Worm (Caenorhabditis elegans) whole organism, L3 larva: Measurements from ENCODE around the gene Y53C12B.7.
A peak's percentile ranks its signal among the peaks of the same experiment; 100 is the strongest.

ENCODE experiments used
- R02D3.7 ChIP-seq: fragments of 150-350 bp; optimal IDR thresholded peaks from 2 replicates; lab custom pipeline; 2014; ENCODE audit warnings: missing biosample characterization, missing genetic modification characterization
- ZK546.5 ChIP-seq: sonication (generic microtip); optimal IDR thresholded peaks from 2 replicates; lab custom pipeline; 2017; ENCODE audit warnings: missing biosample characterization, missing genetic modification characterization
- aly-2 ChIP-seq: fragments of 150-350 bp; optimal IDR thresholded peaks from 2 replicates; lab custom pipeline; 2014; ENCODE audit warnings: missing biosample characterization, missing genetic modification characterization
- ama-1 ChIP-seq: fragments of 150-350 bp; optimal IDR thresholded peaks from 2 replicates; lab custom pipeline; 2018
- ceh-16 ChIP-seq: sonication (generic microtip); optimal IDR thresholded peaks from 2 replicates; lab custom pipeline; 2017; ENCODE audit warnings: missing biosample characterization, missing genetic modification characterization
- ceh-28 ChIP-seq: fragments of 150-350 bp; optimal IDR thresholded peaks from 2 replicates; lab custom pipeline; 2014; ENCODE audit warnings: missing biosample characterization, missing genetic modification reagents, missing genetic modification characterization
- ceh-82 ChIP-seq: fragments of 150-350 bp; optimal IDR thresholded peaks from 2 replicates; lab custom pipeline; 2014; ENCODE audit warnings: missing biosample characterization, missing genetic modification characterization
- ceh-9 ChIP-seq: sonication (generic microtip); optimal IDR thresholded peaks from 2 replicates; lab custom pipeline; 2018; ENCODE audit warnings: missing biosample characterization, missing genetic modification characterization
- daf-12 ChIP-seq: fragments of 150-350 bp; optimal IDR thresholded peaks from 2 replicates; lab custom pipeline; 2014; ENCODE audit warnings: missing biosample characterization, missing genetic modification reagents, missing genetic modification characterization
- egl-27 ChIP-seq: sonication (generic microtip); optimal IDR thresholded peaks from 4 replicates; lab custom pipeline; 2017; ENCODE audit warnings: missing biosample characterization, missing genetic modification reagents, missing genetic modification characterization
- egl-5 ChIP-seq: fragments of 150-350 bp; optimal IDR thresholded peaks from 2 replicates; lab custom pipeline; 2017; ENCODE audit warnings: missing biosample characterization, missing genetic modification reagents, missing genetic modification characterization, inconsistent platforms
- elt-1 ChIP-seq: fragments of 150-350 bp; optimal IDR thresholded peaks from 2 replicates; lab custom pipeline; 2014; ENCODE audit warnings: missing biosample characterization, missing genetic modification characterization
- elt-2 ChIP-seq: sonication (generic microtip); optimal IDR thresholded peaks from 2 replicates; lab custom pipeline; 2016; ENCODE audit warnings: missing genetic modification reagents, mild to moderate bottlenecking, missing genetic modification characterization, missing compliant biosample characterization
- elt-3 ChIP-seq, 3 experiments: fragments of 150-350 bp in 1 of 3; sonication (generic microtip) in 2 of 3; optimal IDR thresholded peaks; 2 replicates in 2 of 3; 4 replicates in 1 of 3; lab custom pipeline; 2014 to 2017; ENCODE audit warnings: missing biosample characterization in 3 of 3, missing genetic modification characterization in 3 of 3
- eor-1 ChIP-seq, 2 experiments: fragments of 150-350 bp; optimal IDR thresholded peaks; 2 replicates each; lab custom pipeline; 2014 to 2018; ENCODE audit warnings: missing biosample characterization in 2 of 2, missing genetic modification characterization in 2 of 2
- fkh-10 ChIP-seq: sonication (generic microtip); optimal IDR thresholded peaks from 2 replicates; lab custom pipeline; 2017; ENCODE audit warnings: missing biosample characterization, missing genetic modification reagents, missing genetic modification characterization
- fos-1 ChIP-seq: fragments of 150-350 bp; optimal IDR thresholded peaks from 2 replicates; lab custom pipeline; 2014; ENCODE audit warnings: missing biosample characterization, missing genetic modification characterization
- jun-1 ChIP-seq: fragments of 150-350 bp; optimal IDR thresholded peaks from 2 replicates; lab custom pipeline; 2014; ENCODE audit warnings: missing biosample characterization, missing genetic modification reagents, missing genetic modification characterization
- lin-15B ChIP-seq: fragments of 150-350 bp; optimal IDR thresholded peaks from 2 replicates; lab custom pipeline; 2014; ENCODE audit warnings: missing biosample characterization, missing genetic modification characterization
- lin-39 ChIP-seq: fragments of 150-350 bp; optimal IDR thresholded peaks from 2 replicates; lab custom pipeline; 2018; ENCODE audit warnings: missing biosample characterization, missing genetic modification reagents, missing genetic modification characterization
- lsy-12 ChIP-seq: sonication (generic microtip); optimal IDR thresholded peaks from 2 replicates; lab custom pipeline; 2016; ENCODE audit warnings: mild to moderate bottlenecking, missing genetic modification characterization, missing compliant biosample characterization
- mdl-1 ChIP-seq: fragments of 150-350 bp; optimal IDR thresholded peaks from 2 replicates; lab custom pipeline; 2014; ENCODE audit warnings: missing biosample characterization, missing genetic modification characterization
- mml-1 ChIP-seq: fragments of 150-350 bp; sonication (generic microtip); optimal IDR thresholded peaks from 3 replicates; lab custom pipeline; 2014; ENCODE audit warnings: missing biosample characterization, missing genetic modification characterization
- nfya-1 ChIP-seq: sonication (generic microtip); optimal IDR thresholded peaks from 2 replicates; lab custom pipeline; 2017; ENCODE audit warnings: missing genetic modification characterization, mild to moderate bottlenecking, missing compliant biosample characterization, antibody characterized with exemption, moderate library complexity; ENCODE audit not compliant: insufficient read depth
- nhr-11 ChIP-seq: fragments of 150-350 bp; optimal IDR thresholded peaks from 2 replicates; lab custom pipeline; 2014; ENCODE audit warnings: missing biosample characterization, missing genetic modification characterization
- nhr-23 ChIP-seq: fragments of 150-350 bp; optimal IDR thresholded peaks from 2 replicates; lab custom pipeline; 2014; ENCODE audit warnings: missing biosample characterization, missing genetic modification reagents, missing genetic modification characterization
- nhr-237 ChIP-seq: fragments of 150-350 bp; optimal IDR thresholded peaks from 2 replicates; lab custom pipeline; 2014; ENCODE audit warnings: missing biosample characterization, missing genetic modification characterization
- nhr-25 ChIP-seq: sonication (generic microtip); optimal IDR thresholded peaks from 2 replicates; lab custom pipeline; 2017; ENCODE audit warnings: missing biosample characterization, missing genetic modification characterization
- nhr-28 ChIP-seq: fragments of 150-350 bp; optimal IDR thresholded peaks from 2 replicates; lab custom pipeline; 2014; ENCODE audit warnings: missing biosample characterization, missing genetic modification characterization
- nhr-43 ChIP-seq: sonication (generic microtip); optimal IDR thresholded peaks from 2 replicates; lab custom pipeline; 2016; ENCODE audit warnings: mild to moderate bottlenecking, missing genetic modification characterization, missing compliant biosample characterization; ENCODE audit not compliant: poor library complexity, severe bottlenecking
- nhr-76 ChIP-seq: fragments of 150-350 bp; sonication (generic microtip); optimal IDR thresholded peaks from 5 replicates; lab custom pipeline; 2014; ENCODE audit warnings: missing biosample characterization, missing genetic modification characterization
- nhr-77 ChIP-seq: fragments of 150-350 bp; optimal IDR thresholded peaks from 2 replicates; lab custom pipeline; 2014; ENCODE audit warnings: missing biosample characterization, missing genetic modification characterization
- pha-4 ChIP-seq: fragments of 150-350 bp; optimal IDR thresholded peaks from 2 replicates; lab custom pipeline; 2014; ENCODE audit warnings: missing biosample characterization, missing genetic modification reagents, missing genetic modification characterization
- pqm-1 ChIP-seq: fragments of 150-350 bp; optimal IDR thresholded peaks from 2 replicates; lab custom pipeline; 2017; ENCODE audit warnings: missing biosample characterization, missing genetic modification characterization, inconsistent platforms
- sea-2 ChIP-seq: fragments of 150-350 bp; sonication (generic microtip); optimal IDR thresholded peaks from 4 replicates; lab custom pipeline; 2014; ENCODE audit warnings: missing biosample characterization, missing genetic modification reagents, missing genetic modification characterization
- skn-1 ChIP-seq: fragments of 150-350 bp; optimal IDR thresholded peaks from 2 replicates; lab custom pipeline; 2014; ENCODE audit warnings: missing biosample characterization, missing genetic modification characterization
- snpc-4 ChIP-seq: fragments of 150-350 bp; optimal IDR thresholded peaks from 2 replicates; lab custom pipeline; 2014; ENCODE audit warnings: missing biosample characterization, missing genetic modification characterization
- tbx-2 ChIP-seq: sonication (generic microtip); optimal IDR thresholded peaks from 2 replicates; lab custom pipeline; 2016; ENCODE audit warnings: mild to moderate bottlenecking, missing genetic modification characterization, missing compliant biosample characterization
- unc-39 ChIP-seq: sonication (generic microtip); optimal IDR thresholded peaks from 4 replicates; lab custom pipeline; 2017; ENCODE audit warnings: missing biosample characterization, missing genetic modification characterization
- unc-62 ChIP-seq: fragments of 150-350 bp; sonication (generic microtip); optimal IDR thresholded peaks from 4 replicates; lab custom pipeline; 2014; ENCODE audit warnings: missing biosample characterization, missing genetic modification reagents, missing genetic modification characterization
- zag-1 ChIP-seq: fragments of 150-350 bp; optimal IDR thresholded peaks from 2 replicates; lab custom pipeline; 2014; ENCODE audit warnings: missing biosample characterization, missing genetic modification characterization
- ztf-11 ChIP-seq: fragments of 150-350 bp; optimal IDR thresholded peaks from 2 replicates; lab custom pipeline; 2014; ENCODE audit warnings: missing biosample characterization, missing genetic modification characterization
- ztf-4 ChIP-seq: fragments of 150-350 bp; optimal IDR thresholded peaks from 2 replicates; lab custom pipeline; 2014; ENCODE audit warnings: missing biosample characterization, missing genetic modification characterization

The Y53C12B.7 gene

ce11 chrII:9757651-9758282 is 4.7 kb upstream of the Y53C12B.7 start, which contains the start of gene shk-1:
Gene shk-1 (plus strand): TSS chrII:9758232.
- TF ChIP-seq nhr-11 (peak; percentile 40), nfya-1 (tag; lab: Kevin White, UChicago) (peak; percentile 31), elt-2 (no peak), fos-1 (tag; lab: Kevin White, UChicago) (no peak), zag-1 (tag; lab: Kevin White, UChicago) (no peak), ZK546.5 (tag; lab: Kevin White, UChicago) (no peak)
- TF ChIP-seq, all 47 proteins: peak for 2

- TF ChIP-seq lin-15B (tag; lab: Kevin White, UChicago) (no peak), ceh-28 (tag; lab: Kevin White, UChicago) (no peak), fkh-10 (peak; percentile 45)
Observed at ce11 chrII:9755425-9755824, 2.4 kb upstream of the Y53C12B.7 start.

ce11 chrII:9753730-9754129 is 712 bp upstream of the Y53C12B.7 start, which contains the start of gene ZK1321.1:
Gene ZK1321.1 (plus strand): TSS chrII:9754030.
- TF ChIP-seq unc-39 (tag; lab: Kevin White, UChicago) (no peak), nhr-11 (no peak)

DNA sequence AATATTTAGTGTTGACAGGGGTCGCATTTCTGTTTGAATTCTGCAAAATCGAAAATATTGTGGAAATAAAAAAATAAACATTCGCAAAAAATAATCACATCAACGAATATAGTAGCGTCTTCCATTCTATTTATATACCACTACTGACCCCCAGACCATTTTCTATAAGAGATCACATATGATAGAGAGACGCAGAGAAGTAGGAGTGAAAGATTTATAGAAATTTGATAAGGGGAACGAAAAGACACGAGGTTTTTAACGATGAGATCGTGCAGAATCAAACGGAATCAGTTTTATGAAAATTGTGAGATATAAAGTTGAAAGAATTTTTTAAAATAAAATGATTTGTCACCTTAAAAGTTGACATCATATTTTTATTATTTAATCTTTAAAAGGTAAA is 740 bp downstream of the Y53C12B.7 start:
- TF ChIP-seq nhr-43 (tag; lab: Kevin White, UChicago) (peak; percentile 81), ceh-9 (no peak), nhr-23 (peak; percentile 71)

DNA sequence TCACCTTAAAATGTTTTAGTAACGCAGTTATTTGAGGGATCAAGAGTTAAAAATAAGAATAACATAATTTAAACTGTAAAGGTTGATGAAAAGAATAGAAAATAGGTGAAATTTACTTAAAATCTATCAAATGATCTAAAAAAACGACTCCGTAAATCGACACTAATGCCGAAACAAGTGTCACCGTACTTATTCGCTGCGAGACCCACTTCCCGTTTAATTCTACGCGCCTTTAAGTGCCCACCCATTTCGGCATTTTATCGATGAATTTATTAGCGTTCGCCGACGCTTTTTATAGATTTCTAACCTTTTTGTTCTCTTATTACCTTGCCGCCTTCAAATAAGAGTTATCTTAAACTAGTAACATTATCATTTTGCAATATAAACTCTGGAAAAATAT is 6.9 kb downstream of the Y53C12B.7 start, which contains the start of the genes Y53C12B.1 and nos-3:
Gene Y53C12B.1 (minus strand): TSS at position 10 of the 400 bp plus-strand sequence.
Gene nos-3 (plus strand): TSS at position 248 of the 400 bp plus-strand sequence.
- no peak for TF ChIP-seq unc-39 (tag; lab: Kevin White, UChicago)
- peak; percentile 97 for TF ChIP-seq nfya-1 (tag; lab: Kevin White, UChicago)
- no peak for TF ChIP-seq tbx-2 (tag; lab: Kevin White, UChicago)
- peak; percentile 88 for TF ChIP-seq nhr-25 (tag; lab: Kevin White, UChicago)
- no peak for TF ChIP-seq eor-1 (tag; optimal IDR thresholded peaks at IDR 0.05; lab: Kevin White, UChicago)
- peak; percentile 54 for TF ChIP-seq elt-1 (tag; lab: Kevin White, UChicago)
- TF ChIP-seq ztf-4 (tag; lab: Kevin White, UChicago) = no peak
- TF ChIP-seq aly-2 (tag; lab: Kevin White, UChicago) = no peak
- no peak for TF ChIP-seq nhr-76
- peak; percentile 12 for TF ChIP-seq fkh-10
- TF ChIP-seq zag-1 (tag; lab: Kevin White, UChicago) = no peak
- TF ChIP-seq pha-4 (tag; lab: Kevin White, UChicago) = peak; percentile 93
- peak; percentile 66 for TF ChIP-seq snpc-4 (tag; lab: Kevin White, UChicago)
- peak; percentile 96 for TF ChIP-seq R02D3.7 (tag; lab: Kevin White, UChicago)
- TF ChIP-seq egl-5 (tag; lab: Kevin White, UChicago) = peak; percentile 79
- no peak for TF ChIP-seq egl-27 (tag; lab: Kevin White, UChicago)
- TF ChIP-seq nhr-237 = no peak
- peak; percentile 55 for TF ChIP-seq elt-2
- TF ChIP-seq nhr-77 (tag; lab: Kevin White, UChicago) = no peak
- TF ChIP-seq nhr-28 = no peak
- TF ChIP-seq daf-12 (tag; lab: Kevin White, UChicago) = no peak
- TF ChIP-seq nhr-23 = peak; percentile 91
- TF ChIP-seq ceh-82 = no peak
- TF ChIP-seq mml-1 (tag; lab: Kevin White, UChicago) = no peak
- TF ChIP-seq ceh-9 = no peak
- TF ChIP-seq ztf-11 = no peak
- TF ChIP-seq lin-15B (tag; lab: Kevin White, UChicago) = peak; percentile 88
- no peak for TF ChIP-seq elt-3 (tag; optimal IDR thresholded peaks at IDR 0.05; lab: Kevin White, UChicago)
- TF ChIP-seq pqm-1 (tag; lab: Kevin White, UChicago) = peak; percentile 71
- no peak for TF ChIP-seq ZK546.5 (tag; lab: Kevin White, UChicago)
- TF ChIP-seq nhr-43 (tag; lab: Kevin White, UChicago) = peak; percentile 69
- no peak for TF ChIP-seq sea-2
- no peak for TF ChIP-seq ama-1 (lab: Kevin White, UChicago)
- no peak for TF ChIP-seq mdl-1
- TF ChIP-seq lsy-12 (tag; lab: Kevin White, UChicago) = no peak
- TF ChIP-seq skn-1 (tag; lab: Kevin White, UChicago) = peak; percentile 73
- no peak for TF ChIP-seq nhr-11
- TF ChIP-seq jun-1 = no peak
- TF ChIP-seq ceh-28 (tag; lab: Kevin White, UChicago) = peak; percentile 64
- no peak for TF ChIP-seq fos-1 (tag; lab: Kevin White, UChicago)
- no peak for TF ChIP-seq ceh-16 (tag; lab: Kevin White, UChicago)
- TF ChIP-seq unc-62 = no peak
- TF ChIP-seq lin-39 = peak; percentile 92
